Worm (Caenorhabditis elegans) whole organism, L1 larva: Measurements from ENCODE around the gene fipr-4.

Experiments
- ceh-82 ChIP-seq, 3 experiments: fragments of 150-350 bp in 1 of 3; sonication (generic microtip) in 2 of 3; optimal IDR thresholded peaks; 2 replicates each; lab custom pipeline; 2014 to 2017; ENCODE audit warnings: missing biosample characterization in 3 of 3, missing genetic modification characterization in 3 of 3
- ces-1 ChIP-seq: fragments of 150-350 bp; optimal IDR thresholded peaks from 2 replicates; lab custom pipeline; 2014; ENCODE audit warnings: missing biosample characterization, missing genetic modification reagents, missing genetic modification characterization
- elt-2 ChIP-seq: sonication (generic microtip); optimal IDR thresholded peaks from 2 replicates; lab custom pipeline; 2016; ENCODE audit warnings: missing genetic modification characterization, mild to moderate bottlenecking, inconsistent platforms, missing compliant biosample characterization, missing genetic modification reagents
- elt-3 ChIP-seq, 6 experiments: fragments of 150-350 bp in 1 of 6; sonication (generic microtip); optimal IDR thresholded peaks; 2 replicates each; lab custom pipeline; 2017 to 2018; ENCODE audit warnings: missing biosample characterization in 6 of 6, missing genetic modification characterization in 6 of 6, inconsistent platforms in 1 of 6
- fkh-10 ChIP-seq: sonication (generic microtip); optimal IDR thresholded peaks from 2 replicates; lab custom pipeline; 2017; ENCODE audit warnings: missing biosample characterization, missing genetic modification reagents, missing genetic modification characterization
- jun-1 ChIP-seq: fragments of 150-350 bp; optimal IDR thresholded peaks from 2 replicates; lab custom pipeline; 2014; ENCODE audit warnings: missing biosample characterization, missing genetic modification reagents, missing genetic modification characterization
- lin-13 ChIP-seq: fragments of 150-350 bp; optimal IDR thresholded peaks from 2 replicates; lab custom pipeline; 2014; ENCODE audit warnings: missing biosample characterization, missing genetic modification reagents, missing genetic modification characterization
- lin-14 ChIP-seq: fragments of 200-800 bp; sonication (Bioruptor generic); optimal IDR thresholded peaks from 2 replicates; lab custom pipeline; 2018; ENCODE audit warnings: mild to moderate bottlenecking, missing genetic modification characterization, moderate library complexity, missing compliant biosample characterization
- nhr-77 ChIP-seq: fragments of 150-350 bp; optimal IDR thresholded peaks from 2 replicates; lab custom pipeline; 2014; ENCODE audit warnings: missing biosample characterization, missing genetic modification characterization
- sox-4 ChIP-seq: sonication (generic microtip); optimal IDR thresholded peaks from 2 replicates; lab custom pipeline; 2016; ENCODE audit warnings: missing genetic modification characterization, missing compliant biosample characterization
- unc-86 ChIP-seq: sonication (generic microtip); optimal IDR thresholded peaks from 2 replicates; lab custom pipeline; 2016; ENCODE audit warnings: missing genetic modification characterization, missing compliant biosample characterization
- zag-1 ChIP-seq: fragments of 150-350 bp; optimal IDR thresholded peaks from 2 replicates; lab custom pipeline; 2014; ENCODE audit warnings: missing biosample characterization, missing genetic modification characterization
- ztf-11 ChIP-seq, 2 experiments: sonication (generic microtip); optimal IDR thresholded peaks; 2 replicates each; lab custom pipeline; 2016 to 2017; ENCODE audit warnings: missing genetic modification characterization in 2 of 2, missing biosample characterization in 1 of 2, missing compliant biosample characterization in 1 of 2

DNA sequence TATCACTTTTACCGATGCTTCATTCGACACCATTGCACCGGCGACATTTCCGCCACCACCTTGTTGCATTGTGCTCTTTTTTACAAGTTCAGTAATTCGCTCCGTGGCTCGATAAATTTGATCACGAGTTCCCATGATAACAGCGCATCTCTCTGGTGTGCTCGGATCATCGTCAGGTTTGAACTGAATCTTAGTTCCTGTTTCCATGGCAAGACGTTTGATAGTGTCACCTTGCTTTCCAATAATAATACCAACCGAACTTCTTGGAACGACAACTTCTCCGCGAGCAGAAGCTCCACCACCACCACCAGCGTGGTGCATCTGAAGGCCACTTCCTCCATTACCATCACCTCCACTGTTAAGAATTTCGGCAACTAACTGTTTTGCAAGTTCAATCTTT lies 8.9 kb upstream of the fipr-4 start:
- TF ChIP-seq jun-1 (tag; lab: Kevin White, UChicago) (no peak), elt-3 (tag; optimal IDR thresholded peaks at IDR 0.05; lab: Kevin White, UChicago) (no peak), zag-1 (tag; lab: Kevin White, UChicago) (no peak), elt-2 (no peak), nhr-77 (tag; lab: Kevin White, UChicago) (no peak), lin-13 (GFP tag; lab: Kevin White, UChicago) (no peak), fkh-10 (GFP tag; lab: Kevin White, UChicago) (no peak), lin-14 (GFP tag; lab: Kevin White, UChicago) (no peak), ces-1 (GFP tag; lab: Kevin White, UChicago) (no peak), ceh-82 (tag; optimal IDR thresholded peaks at IDR 0.05; lab: Kevin White, UChicago) (no peak), ztf-11 (tag; optimal IDR thresholded peaks at IDR 0.05; lab: Kevin White, UChicago) (no peak), sox-4 (no peak), unc-86 (tag; lab: Kevin White, UChicago) (no peak)
